Worm (Caenorhabditis elegans) whole organism, midembryonic: ENCODE measurements around the gene AH9.4.

ENCODE experiments used
- T22C8.4 ChIP-seq: fragments of 200-800 bp; sonication (Bioruptor generic); IDR thresholded peaks from 2 replicates; pipeline ENCODE4 v1.3.6; 2022; ENCODE audit warnings: missing genetic modification characterization, missing compliant biosample characterization
- cog-1 ChIP-seq: sonication (generic microtip); optimal IDR thresholded peaks from 2 replicates; lab custom pipeline; 2016; ENCODE audit warnings: missing genetic modification characterization, missing compliant biosample characterization
- flt-1 ChIP-seq: fragments of 200-800 bp; sonication (Bioruptor generic); IDR thresholded peaks from 2 replicates; pipeline ENCODE4 v1.3.6; 2022; ENCODE audit warnings: missing genetic modification characterization, missing compliant biosample characterization
- klf-2 ChIP-seq: fragments of 200-800 bp; sonication (Bioruptor generic); conservative IDR thresholded peaks from 2 replicates; pipeline ENCODE4 v1.3.6; 2022; ENCODE audit warnings: missing genetic modification reagents, missing genetic modification characterization, missing compliant biosample characterization
- med-1 ChIP-seq: sonication (generic microtip); optimal IDR thresholded peaks from 2 replicates; lab custom pipeline; 2017; ENCODE audit warnings: missing genetic modification characterization, mild to moderate bottlenecking, missing compliant biosample characterization, antibody characterized with exemption, missing genetic modification reagents; ENCODE audit not compliant: insufficient read depth
- ref-1 ChIP-seq: fragments of 200-800 bp; sonication (Bioruptor generic); conservative IDR thresholded peaks from 2 replicates; pipeline ENCODE4 v1.3.6; 2022; ENCODE audit warnings: missing genetic modification reagents, missing genetic modification characterization, missing compliant biosample characterization
- tab-1 ChIP-seq: fragments of 200-800 bp; sonication (Bioruptor generic); IDR thresholded peaks from 2 replicates; pipeline ENCODE4 v1.3.6; 2022; ENCODE audit warnings: missing genetic modification characterization, missing compliant biosample characterization
- ztf-23 ChIP-seq: fragments of 200-800 bp; sonication (Bioruptor generic); IDR thresholded peaks from 2 replicates; pipeline ENCODE4 v1.3.6; 2022; ENCODE audit warnings: missing genetic modification reagents, missing genetic modification characterization, missing compliant biosample characterization
- ztf-29 ChIP-seq: fragments of 200-800 bp; sonication (Bioruptor generic); IDR thresholded peaks from 2 replicates; pipeline ENCODE4 v1.3.6; 2022; ENCODE audit warnings: missing genetic modification reagents, missing genetic modification characterization, missing compliant biosample characterization

The AH9.4 gene

ce11 chrX:2233929-2234328 is 40.2 kb downstream of the AH9.4 start, which contains the start of gene T14F9.2:
T14F9.2 (plus strand) TSS chrX:2234324.
- TF ChIP-seq cog-1 (no peak), ref-1 (GFP tag; lab: Robert Waterston, UW) (no peak), med-1 (GFP tag; lab: Kevin White, UChicago) (no peak), klf-2 (GFP tag; lab: Robert Waterston, UW) (no peak), ztf-29 (GFP tag; lab: Robert Waterston, UW) (no peak), flt-1 (GFP tag; lab: Robert Waterston, UW) (no peak), ztf-23 (GFP tag; lab: Robert Waterston, UW) (no peak), T22C8.4 (no peak), tab-1 (GFP tag; lab: Robert Waterston, UW) (no peak)

DNA sequence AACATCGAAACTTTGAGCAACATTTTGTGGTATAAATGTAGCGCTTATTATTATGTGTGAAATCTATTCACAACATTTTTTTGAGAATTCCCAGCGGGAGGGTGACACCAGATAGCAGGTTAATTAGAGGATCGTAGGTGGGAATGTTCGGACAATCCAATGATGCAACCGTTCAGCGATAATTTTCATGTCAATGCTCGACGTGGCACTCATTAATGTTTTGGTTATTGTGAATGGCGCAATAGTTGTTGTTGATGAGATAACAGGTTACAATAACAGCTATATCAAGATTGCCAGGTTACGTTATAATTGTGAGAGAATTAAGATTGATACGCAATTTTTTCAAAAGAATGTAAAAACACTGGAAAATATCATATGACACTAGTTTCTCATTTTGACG is 42.8 kb downstream of the AH9.4 start:
- TF ChIP-seq klf-2 (GFP tag; lab: Robert Waterston, UW), result no peak

DNA sequence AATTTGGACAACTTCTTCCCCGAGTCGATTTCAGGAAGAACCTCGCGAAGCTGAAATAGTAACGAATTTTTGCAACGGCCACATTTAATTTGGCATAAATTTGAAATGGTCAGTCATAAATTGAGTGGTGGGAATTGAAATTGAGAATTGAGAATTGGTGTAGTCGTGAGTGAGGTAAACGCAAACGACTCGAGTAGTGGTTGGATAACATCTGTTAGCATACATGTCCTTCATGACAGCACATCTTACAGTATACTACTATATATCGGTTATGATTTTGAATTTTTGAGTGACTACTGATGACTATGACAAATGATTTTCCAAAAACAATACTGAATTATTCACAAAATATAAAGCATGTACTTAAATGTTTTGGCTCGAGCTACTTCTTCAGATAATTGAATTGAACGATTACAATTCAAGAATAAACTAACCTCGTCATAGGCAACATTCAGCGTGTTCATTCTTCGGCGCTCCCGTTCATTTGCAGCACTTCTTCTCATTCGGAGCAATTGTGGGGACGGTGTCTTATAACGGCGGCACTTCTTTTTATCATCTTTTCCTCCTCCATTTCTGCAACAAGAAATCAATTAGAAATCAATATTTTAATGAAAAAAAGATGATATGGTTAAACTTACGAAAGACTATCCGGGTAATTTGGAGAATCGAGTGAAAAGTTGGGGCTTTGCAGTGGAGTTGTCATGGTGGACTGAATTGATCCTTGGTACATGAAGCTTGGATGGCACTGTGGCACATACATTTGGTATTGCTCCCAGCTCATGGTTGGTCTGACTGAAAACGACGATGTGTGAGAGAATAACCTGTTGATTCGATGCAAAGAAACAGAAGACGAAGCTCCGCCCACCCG is 44.6 kb downstream of the AH9.4 start, which contains the start of gene lin-32:
Gene lin-32 (minus strand): TSS at position 818 of the 868 bp plus-strand sequence.
- TF ChIP-seq flt-1 (GFP tag; lab: Robert Waterston, UW), result no peak
- no peak for TF ChIP-seq ztf-29 (GFP tag; lab: Robert Waterston, UW)
- no peak for TF ChIP-seq ref-1 (GFP tag; lab: Robert Waterston, UW)
- TF ChIP-seq klf-2 (GFP tag; lab: Robert Waterston, UW), result no peak
- no peak for TF ChIP-seq tab-1 (GFP tag; lab: Robert Waterston, UW)
- no peak for TF ChIP-seq T22C8.4
- no peak for TF ChIP-seq ztf-23 (GFP tag; lab: Robert Waterston, UW)
- TF ChIP-seq cog-1, result no peak
- no peak for TF ChIP-seq med-1 (GFP tag; lab: Kevin White, UChicago)

ce11 chrX:2226875-2227355 is 47.2 kb downstream of the AH9.4 start:
- peak; percentile 81 for TF ChIP-seq T22C8.4
- peak; percentile 81 for TF ChIP-seq cog-1
- TF ChIP-seq med-1 (GFP tag; lab: Kevin White, UChicago), result peak; percentile 43
- peak; percentile 80 for TF ChIP-seq ztf-29 (GFP tag; lab: Robert Waterston, UW)
- TF ChIP-seq klf-2 (GFP tag; lab: Robert Waterston, UW), result peak; percentile 87
- peak; percentile 80 for TF ChIP-seq ref-1 (GFP tag; lab: Robert Waterston, UW)
- TF ChIP-seq ztf-23 (GFP tag; lab: Robert Waterston, UW), result peak; percentile 90
- TF ChIP-seq flt-1 (GFP tag; lab: Robert Waterston, UW), result peak; percentile 90
- TF ChIP-seq tab-1 (GFP tag; lab: Robert Waterston, UW), result peak; percentile 84
